Worm (Caenorhabditis elegans): ENCODE data around the gene nhr-106.

ce11 chrV:440923-441322, 48.5 kb upstream of the nhr-106 start, which contains the start of gene B0554.7:
- TF ChIP-seq lsy-2 (tag; optimal IDR thresholded peaks at IDR 0.05) (no peak), nhr-12 (tag; optimal IDR thresholded peaks at IDR 0.05) (no peak)
